Worm (Caenorhabditis elegans) whole organism, L4/young adult: Measurements from ENCODE around the gene ceh-51.

ENCODE experiments used
- W03F9.2 ChIP-seq: fragments of 150-350 bp; optimal IDR thresholded peaks from 2 replicates; lab custom pipeline; 2014; ENCODE audit warnings: missing biosample characterization, missing genetic modification characterization
- dao-5 ChIP-seq: sonication (generic microtip); optimal IDR thresholded peaks from 2 replicates; lab custom pipeline; 2016; ENCODE audit warnings: missing genotype, missing genetic modification characterization, moderate library complexity, missing compliant biosample characterization
- him-1 ChIP-seq: sonication (generic microtip); optimal IDR thresholded peaks from 2 replicates; lab custom pipeline; 2016; ENCODE audit warnings: missing genotype, missing genetic modification reagents, missing genetic modification characterization, missing compliant biosample characterization

- TF ChIP-seq dao-5 (tag; lab: Kevin White, UChicago) (no peak), him-1 (tag; lab: Kevin White, UChicago) (no peak), W03F9.2 (no peak)
These were observed 5.4 kb upstream of the ceh-51 start for ce11 chrV:18868517-18868916.
